Fruit fly (Drosophila melanogaster) whole organism, prepupa: Measurements from ENCODE around the gene CG14052.

Experiments
- Blimp-1 ChIP-seq: fragments of 200-800 bp; sonication (Bioruptor generic); optimal IDR thresholded peaks from 3 replicates; lab custom pipeline; 2017; ENCODE audit warnings: missing biosample characterization, missing genetic modification characterization, mild to moderate bottlenecking, moderate library complexity, missing genetic modification reagents
- CG10631 ChIP-seq: fragments of 200-800 bp; sonication (Bioruptor generic); optimal IDR thresholded peaks from 2 replicates; lab custom pipeline; 2016; ENCODE audit warnings: missing biosample characterization, missing genetic modification characterization
- CG11294 ChIP-seq: fragments of 200-800 bp; sonication (Bioruptor generic); IDR thresholded peaks from 2 replicates; pipeline ENCODE4 v1.3.6; 2022; ENCODE audit warnings: missing biosample characterization, missing genetic modification characterization
- CG11762 ChIP-seq: fragments of 200-800 bp; sonication (Bioruptor generic); optimal IDR thresholded peaks from 3 replicates; lab custom pipeline; 2016; ENCODE audit warnings: missing biosample characterization, missing genetic modification characterization; ENCODE audit not compliant: insufficient read depth
- CG11902 ChIP-seq: fragments of 200-800 bp; sonication (Bioruptor generic); optimal IDR thresholded peaks from 3 replicates; lab custom pipeline; 2016; ENCODE audit warnings: missing biosample characterization, missing genetic modification characterization
- CG15336 ChIP-seq: fragments of 200-800 bp; sonication (Bioruptor generic); IDR thresholded peaks from 2 replicates; pipeline ENCODE4 v1.3.6; 2022; ENCODE audit warnings: missing biosample characterization, missing genetic modification characterization
- CG1621 ChIP-seq: fragments of 200-800 bp; sonication (Bioruptor generic); optimal IDR thresholded peaks from 3 replicates; lab custom pipeline; 2018; ENCODE audit warnings: missing biosample characterization, mild to moderate bottlenecking, missing genetic modification characterization
- CG3032 ChIP-seq: fragments of 200-800 bp; optimal IDR thresholded peaks from 2 replicates; lab custom pipeline; 2019; ENCODE audit warnings: missing biosample characterization, mild to moderate bottlenecking, missing genetic modification characterization, moderate library complexity
- CG31627 ChIP-seq: fragments of 200-800 bp; sonication (Bioruptor generic); optimal IDR thresholded peaks from 3 replicates; lab custom pipeline; 2016; ENCODE audit warnings: missing biosample characterization, missing genetic modification characterization
- CG32006 ChIP-seq: fragments of 200-800 bp; sonication (Bioruptor generic); optimal IDR thresholded peaks from 3 replicates; lab custom pipeline; 2017; ENCODE audit warnings: missing biosample characterization, mild to moderate bottlenecking, missing genetic modification characterization
- CG3919 ChIP-seq: fragments of 200-800 bp; sonication (Bioruptor generic); optimal IDR thresholded peaks from 3 replicates; lab custom pipeline; 2016; ENCODE audit warnings: missing biosample characterization, missing genetic modification characterization
- CG4318 ChIP-seq: fragments of 200-800 bp; sonication (Bioruptor generic); optimal IDR thresholded peaks from 3 replicates; lab custom pipeline; 2017; ENCODE audit warnings: missing biosample characterization, mild to moderate bottlenecking, missing genetic modification characterization
- CG6163 ChIP-seq: fragments of 200-800 bp; sonication (Bioruptor generic); IDR thresholded peaks from 3 replicates; pipeline ENCODE4 v1.3.6; 2022; ENCODE audit warnings: missing biosample characterization, missing genetic modification characterization
- CG6276 ChIP-seq: fragments of 200-800 bp; sonication (Bioruptor generic); optimal IDR thresholded peaks from 2 replicates; lab custom pipeline; 2017; ENCODE audit warnings: missing biosample characterization, mild to moderate bottlenecking, missing genetic modification characterization
- CG6792 ChIP-seq: fragments of 200-800 bp; sonication (Bioruptor generic); optimal IDR thresholded peaks from 3 replicates; lab custom pipeline; 2016; ENCODE audit warnings: missing biosample characterization, missing genetic modification characterization
- CG7368 ChIP-seq: fragments of 200-800 bp; sonication (Bioruptor generic); optimal IDR thresholded peaks from 3 replicates; lab custom pipeline; 2016; ENCODE audit warnings: missing biosample characterization, missing genetic modification characterization
- CG8119 ChIP-seq: fragments of 200-800 bp; sonication (Bioruptor generic); IDR thresholded peaks from 3 replicates; pipeline ENCODE4 v1.3.6; 2022; ENCODE audit warnings: missing biosample characterization, missing genetic modification characterization
- CG8632 ChIP-seq: fragments of 200-800 bp; sonication (Bioruptor generic); optimal IDR thresholded peaks from 3 replicates; lab custom pipeline; 2016; ENCODE audit warnings: missing biosample characterization, missing genetic modification characterization
- Eip78C ChIP-seq: fragments of 200-800 bp; sonication (Bioruptor generic); peaks from one replicate; lab custom pipeline; 2016; ENCODE audit warnings: missing biosample characterization, missing genetic modification characterization
- Eip93F ChIP-seq: fragments of 200-800 bp; sonication (Bioruptor generic); optimal IDR thresholded peaks from 2 replicates; lab custom pipeline; 2016; ENCODE audit warnings: missing biosample characterization, mild to moderate bottlenecking, missing genetic modification characterization
- Ets21C ChIP-seq: fragments of 200-800 bp; sonication (Bioruptor generic); optimal IDR thresholded peaks from 3 replicates; lab custom pipeline; 2016; ENCODE audit warnings: missing biosample characterization, missing genetic modification characterization
- Ets96B ChIP-seq: fragments of 200-800 bp; optimal IDR thresholded peaks from 2 replicates; lab custom pipeline; 2019; ENCODE audit warnings: missing biosample characterization, mild to moderate bottlenecking, missing genetic modification characterization, moderate library complexity
- Gug ChIP-seq: fragments of 200-800 bp; sonication (Bioruptor generic); IDR thresholded peaks from 2 replicates; pipeline ENCODE4 v1.3.6; 2022; ENCODE audit warnings: missing biosample characterization, missing genetic modification characterization
- Hr39 ChIP-seq: fragments of 200-800 bp; sonication (Bioruptor generic); optimal IDR thresholded peaks from 2 replicates; lab custom pipeline; 2016; ENCODE audit warnings: missing biosample characterization, missing genetic modification characterization
- Hr4 ChIP-seq: fragments of 200-800 bp; sonication (Bioruptor generic); optimal IDR thresholded peaks from 3 replicates; lab custom pipeline; 2016; ENCODE audit warnings: missing biosample characterization, missing genetic modification characterization
- Lpt ChIP-seq: fragments of 200-800 bp; sonication (Bioruptor generic); optimal IDR thresholded peaks from 3 replicates; lab custom pipeline; 2016; ENCODE audit warnings: missing biosample characterization, missing genetic modification characterization
- Smox ChIP-seq: fragments of 200-800 bp; sonication (Bioruptor generic); optimal IDR thresholded peaks from 3 replicates; lab custom pipeline; 2016; ENCODE audit warnings: missing biosample characterization, missing genetic modification characterization
- Sox14 ChIP-seq: fragments of 200-800 bp; sonication (Bioruptor generic); optimal IDR thresholded peaks from 3 replicates; lab custom pipeline; 2016; ENCODE audit warnings: missing biosample characterization, missing genetic modification characterization
- achi ChIP-seq: fragments of 200-800 bp; sonication (Bioruptor generic); optimal IDR thresholded peaks from 3 replicates; lab custom pipeline; 2016; ENCODE audit warnings: missing biosample characterization, missing genetic modification characterization
- acj6 ChIP-seq: fragments of 200-800 bp; sonication (Bioruptor generic); optimal IDR thresholded peaks from 3 replicates; lab custom pipeline; 2016; ENCODE audit warnings: missing biosample characterization, missing genetic modification characterization
- cyc ChIP-seq: fragments of 200-800 bp; sonication (Bioruptor generic); optimal IDR thresholded peaks from 3 replicates; lab custom pipeline; 2016; ENCODE audit warnings: missing biosample characterization, missing genetic modification characterization
- dac ChIP-seq: fragments of 200-800 bp; sonication (Bioruptor generic); optimal IDR thresholded peaks from 2 replicates; lab custom pipeline; 2017; ENCODE audit warnings: missing biosample characterization, mild to moderate bottlenecking, missing genetic modification characterization
- dsx ChIP-seq: fragments of 200-800 bp; optimal IDR thresholded peaks from 3 replicates; lab custom pipeline; 2019; ENCODE audit warnings: missing biosample characterization, mild to moderate bottlenecking, missing genetic modification characterization, moderate library complexity; ENCODE audit not compliant: poor library complexity, severe bottlenecking
- eg ChIP-seq: fragments of 200-800 bp; sonication (Bioruptor generic); IDR thresholded peaks from 3 replicates; pipeline ENCODE4 v1.3.6; 2022; ENCODE audit warnings: missing biosample characterization, missing genetic modification characterization
- esn ChIP-seq: fragments of 200-800 bp; sonication (Bioruptor generic); optimal IDR thresholded peaks from 2 replicates; lab custom pipeline; 2016; ENCODE audit warnings: missing biosample characterization, mild to moderate bottlenecking, missing genetic modification characterization, moderate library complexity
- fd59A ChIP-seq: fragments of 200-800 bp; sonication (Bioruptor generic); optimal IDR thresholded peaks from 2 replicates; lab custom pipeline; 2017; ENCODE audit warnings: missing biosample characterization, mild to moderate bottlenecking, missing genetic modification characterization, missing genetic modification reagents
- lz ChIP-seq: fragments of 200-800 bp; sonication (Bioruptor generic); optimal IDR thresholded peaks from 3 replicates; lab custom pipeline; 2016; ENCODE audit warnings: missing biosample characterization, missing genetic modification characterization
- net ChIP-seq: fragments of 200-800 bp; sonication (Bioruptor generic); optimal IDR thresholded peaks from 3 replicates; lab custom pipeline; 2016; ENCODE audit warnings: missing biosample characterization, missing genetic modification characterization
- pdm3 ChIP-seq: fragments of 200-800 bp; sonication (Bioruptor generic); optimal IDR thresholded peaks from 3 replicates; lab custom pipeline; 2016; ENCODE audit warnings: missing biosample characterization, missing genetic modification characterization
- salr ChIP-seq, 2 experiments: fragments of 200-800 bp; sonication (Bioruptor generic); optimal IDR thresholded peaks; 3 replicates each; lab custom pipeline; 2016 to 2018; ENCODE audit warnings: missing biosample characterization in 2 of 2, missing genetic modification characterization in 2 of 2, mild to moderate bottlenecking in 1 of 2
- spab ChIP-seq: fragments of 200-800 bp; sonication (Bioruptor generic); optimal IDR thresholded peaks from 2 replicates; lab custom pipeline; 2017; ENCODE audit warnings: missing biosample characterization, mild to moderate bottlenecking, missing genetic modification characterization, missing genetic modification reagents
- ss ChIP-seq, 2 experiments: fragments of 200-800 bp; sonication (Bioruptor generic); optimal IDR thresholded peaks; 2 replicates in 1 of 2; 3 replicates in 1 of 2; lab custom pipeline; 2017 to 2018; ENCODE audit warnings: mild to moderate bottlenecking in 2 of 2, missing biosample characterization in 2 of 2, missing genetic modification characterization in 2 of 2, moderate library complexity in 1 of 2
- svp ChIP-seq: fragments of 200-800 bp; sonication (Bioruptor generic); peaks from one replicate; lab custom pipeline; 2016; ENCODE audit warnings: missing biosample characterization, missing genetic modification characterization
- topi ChIP-seq: fragments of 200-800 bp; sonication (Bioruptor generic); optimal IDR thresholded peaks from 3 replicates; lab custom pipeline; 2016; ENCODE audit warnings: missing biosample characterization, missing genetic modification characterization

CG14052 gene

dm6 chrX:2269822-2270556, 46.4 kb downstream of the CG14052 start (continued):
- TF ChIP-seq CG1621 (tag; lab: Kevin White, UChicago) (no peak), fd59A (GFP tag; lab: Kevin White, UChicago) (peak; percentile 19), dac (GFP tag; lab: Kevin White, UChicago) (peak; percentile 45), CG10631 (GFP tag; lab: Kevin White, UChicago) (peak; percentile 36), Sox14 (GFP tag; lab: Kevin White, UChicago) (peak; percentile 75), achi (GFP tag; lab: Kevin White, UChicago) (peak; percentile 41), Hr39 (GFP tag; lab: Kevin White, UChicago) (peak; percentile 55), cyc (GFP tag; lab: Kevin White, UChicago) (peak; percentile 60), esn (GFP tag; lab: Kevin White, UChicago) (peak; percentile 43), CG4318 (peak; percentile 50), CG7368 (GFP tag; lab: Kevin White, UChicago) (peak; percentile 20), Hr4 (GFP tag; lab: Kevin White, UChicago) (peak; percentile 59), Eip78C (GFP tag; lab: Kevin White, UChicago) (peak; percentile 60), CG32006 (peak; percentile 75), Gug (peak; percentile 46; the same call in 1 of the 2 replicates), CG8632 (no peak), salr (GFP tag; optimal IDR thresholded peaks at IDR 0.05; lab: Kevin White, UChicago) (peak in 1 of 2 experiments; percentile 11), CG31627 (GFP tag; lab: Kevin White, UChicago) (peak; percentile 54), CG8119 (GFP tag; lab: Robert Waterston, UW) (peak; percentile 46; the same call in 1 of the 3 replicates), ss (GFP tag; optimal IDR thresholded peaks at IDR 0.05; lab: Kevin White, UChicago) (peak; percentile 8 to 57), CG6792 (GFP tag; lab: Kevin White, UChicago) (peak; percentile 44), dsx (no peak)

dm6 chrX:2270557-2270930, 47.0 kb downstream of the CG14052 start, which contains the start of gene CG2924:
Gene CG2924 (minus strand): TSS chrX:2270761.
- TF ChIP-seq topi (GFP tag; lab: Kevin White, UChicago) = peak; percentile 34
- TF ChIP-seq CG3032 (tag; lab: Kevin White, UChicago) = peak; percentile 11
- peak; percentile 56 for TF ChIP-seq cyc (GFP tag; lab: Kevin White, UChicago)
- no peak for TF ChIP-seq Blimp-1 (GFP tag; lab: Kevin White, UChicago)
- peak; percentile 21; the same call in 1 of the 3 replicates for TF ChIP-seq CG6163 (GFP tag; lab: Robert Waterston, UW)
- peak; percentile 68 for TF ChIP-seq Eip78C (GFP tag; lab: Kevin White, UChicago)
- no peak for TF ChIP-seq Eip93F (GFP tag; lab: Kevin White, UChicago)
- no peak for TF ChIP-seq Ets96B (tag; lab: Kevin White, UChicago)
- TF ChIP-seq CG3919 = peak; percentile 33
- TF ChIP-seq pdm3 (GFP tag; lab: Kevin White, UChicago) = no peak
- peak; percentile 26 for TF ChIP-seq Ets21C (GFP tag; lab: Kevin White, UChicago)
- no peak for TF ChIP-seq dac (GFP tag; lab: Kevin White, UChicago)
- no peak for TF ChIP-seq spab (GFP tag; lab: Kevin White, UChicago)
- no peak for TF ChIP-seq Hr4 (GFP tag; lab: Kevin White, UChicago)
- TF ChIP-seq CG31627 (GFP tag; lab: Kevin White, UChicago) = peak; percentile 57
- no peak for TF ChIP-seq CG32006
- TF ChIP-seq Gug = no peak
- TF ChIP-seq eg (GFP tag; lab: Robert Waterston, UW) = no peak
- TF ChIP-seq CG15336 (GFP tag; lab: Robert Waterston, UW) = peak; percentile 16; the same call in 1 of the 2 replicates
- TF ChIP-seq Lpt (GFP tag; lab: Kevin White, UChicago) = no peak
- TF ChIP-seq CG11294 (GFP tag; lab: Robert Waterston, UW) = 0 out of 2 replicates have a peak, but pooled peaks have one; percentile 15
- no peak for TF ChIP-seq CG4318
- TF ChIP-seq acj6 (GFP tag; lab: Kevin White, UChicago) = no peak
- TF ChIP-seq CG6276 = no peak
- TF ChIP-seq CG11762 (GFP tag; lab: Kevin White, UChicago) = no peak
- TF ChIP-seq Sox14 (GFP tag; lab: Kevin White, UChicago) = peak; percentile 11
- TF ChIP-seq CG1621 (tag; lab: Kevin White, UChicago) = peak; percentile 96
- TF ChIP-seq net = no peak
- peak; percentile 50 for TF ChIP-seq svp
- TF ChIP-seq ss (GFP tag; optimal IDR thresholded peaks at IDR 0.05; lab: Kevin White, UChicago) = no peak
- peak; percentile 41 for TF ChIP-seq lz
- peak; percentile 34 for TF ChIP-seq esn (GFP tag; lab: Kevin White, UChicago)
- peak; percentile 12 for TF ChIP-seq CG11902 (GFP tag; lab: Kevin White, UChicago)
- no peak for TF ChIP-seq Smox
